Fruit fly (Drosophila melanogaster): ENCODE measurements around the gene CG8813.

Gene CG8813

DNA sequence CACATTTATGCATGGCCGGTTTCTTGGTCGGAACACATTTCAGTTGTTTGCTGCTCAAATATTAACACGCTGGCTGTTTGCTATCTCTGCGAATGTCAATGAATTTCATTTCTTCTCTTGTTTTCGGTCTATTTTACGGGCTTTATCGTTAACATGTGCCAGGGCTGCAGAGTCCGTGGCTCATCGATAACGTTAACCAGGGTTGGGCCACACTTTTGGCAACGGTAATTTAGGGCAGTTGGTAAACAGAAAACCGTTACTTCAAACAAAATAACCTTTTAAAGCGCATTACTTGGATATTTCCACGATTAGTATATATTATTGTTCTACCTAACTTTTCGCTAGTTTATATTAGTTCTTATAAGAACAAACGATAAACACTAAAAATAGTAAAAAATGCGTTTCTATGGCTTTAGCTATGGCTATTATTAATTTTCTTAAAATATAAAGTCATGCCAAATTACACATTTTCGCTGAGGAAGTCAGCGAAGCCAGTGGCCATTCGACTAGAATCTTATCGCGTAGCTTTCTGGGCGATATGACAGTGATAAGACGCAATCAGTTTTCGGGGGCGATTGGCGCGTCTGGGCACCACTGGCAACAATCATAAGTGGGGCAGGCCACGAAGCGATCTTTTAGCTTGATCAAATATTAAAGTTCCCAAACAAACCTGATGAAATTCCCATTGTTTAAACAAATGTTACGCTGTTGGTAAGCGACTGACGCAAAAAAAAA lies 13.7 kb downstream of the CG8813 start (continued):
- TF ChIP-seq nau (GFP tag; optimal IDR thresholded peaks at IDR 0.05) (peak; percentile 65), CG13287 (GFP tag; IDR thresholded peaks at IDR 0.05; ENCODE audit: partially characterized antibody) (peak; percentile 38; the same call in 1 of the 2 replicates), cato (GFP tag; optimal IDR thresholded peaks at IDR 0.05; ENCODE audit: borderline replicate concordance) (no peak), Side (GFP tag; optimal IDR thresholded peaks at IDR 0.05) (peak; percentile 9), ara (GFP tag; IDR thresholded peaks at IDR 0.05) (no peak), gcm (GFP tag; optimal IDR thresholded peaks at IDR 0.05) (peak; percentile 51), E2f2 (GFP tag; IDR thresholded peaks at IDR 0.05) (no peak; the same call in 1 of the 2 replicates), jing (GFP tag; optimal IDR thresholded peaks at IDR 0.05) (no peak), sr (GFP tag; IDR thresholded peaks at IDR 0.05) (0 out of 3 replicates have a peak, but pooled peaks have one; percentile 29), mirr (GFP tag; optimal IDR thresholded peaks at IDR 0.05) (peak; percentile 64), sc (optimal IDR thresholded peaks at IDR 0.05) (no peak), sc (GFP tag; optimal IDR thresholded peaks at IDR 0.05) (no peak), onecut (GFP tag; IDR thresholded peaks at IDR 0.05) (peak; percentile 71), Sox100B (GFP tag; optimal IDR thresholded peaks at IDR 0.05) (peak; percentile 17), CG8478 (optimal IDR thresholded peaks at IDR 0.05) (no peak), gsb-n (tag; optimal IDR thresholded peaks at IDR 0.05) (peak; percentile 40), her (GFP tag; optimal IDR thresholded peaks at IDR 0.05) (peak; percentile 32), Jarid2 (GFP tag; optimal IDR thresholded peaks at IDR 0.05) (peak; percentile 29), sima (GFP tag; optimal IDR thresholded peaks at IDR 0.05) (no peak), nerfin-2 (GFP tag; IDR thresholded peaks at IDR 0.05; ENCODE audit: partially characterized antibody) (no peak), Hr51 (GFP tag; optimal IDR thresholded peaks at IDR 0.05) (peak; percentile 36 to 75), tup (GFP tag; optimal IDR thresholded peaks at IDR 0.05) (peak; percentile 29), CG3281 (GFP tag; optimal IDR thresholded peaks at IDR 0.05) (peak; percentile 86), Hr78 (GFP tag; optimal IDR thresholded peaks at IDR 0.05) (peak in 1 of 2 experiments; percentile 7), h (optimal IDR thresholded peaks at IDR 0.05) (no peak), HLHmδ (GFP tag; optimal IDR thresholded peaks at IDR 0.05) (no peak), CG11695 (GFP tag; IDR thresholded peaks at IDR 0.05) (no peak), CG2116 (GFP tag; optimal IDR thresholded peaks at IDR 0.05) (peak; percentile 60), HHEX (GFP tag; optimal IDR thresholded peaks at IDR 0.05) (peak; percentile 50), Ssrp (tag; optimal IDR thresholded peaks at IDR 0.05) (peak; percentile 10), CG6765 (GFP tag; optimal IDR thresholded peaks at IDR 0.05) (peak; percentile 58), CG17568 (GFP tag; optimal IDR thresholded peaks at IDR 0.05) (peak; percentile 73), CG2678 (tag; optimal IDR thresholded peaks at IDR 0.05) (peak; percentile 61), Fer1 (GFP tag; optimal IDR thresholded peaks at IDR 0.05) (peak; percentile 76), CG4730 (GFP tag; IDR thresholded peaks at IDR 0.05) (no peak), CG10654 (GFP tag; optimal IDR thresholded peaks at IDR 0.05) (peak; percentile 7), PHDP (tag; optimal IDR thresholded peaks at IDR 0.05) (peak; percentile 61), unpg (GFP tag; optimal IDR thresholded peaks at IDR 0.05) (peak; percentile 45), zen (tag; optimal IDR thresholded peaks at IDR 0.05) (peak; percentile 48), Blimp-1 (GFP tag; optimal IDR thresholded peaks at IDR 0.05) (peak; percentile 19), CG1792 (GFP tag; optimal IDR thresholded peaks at IDR 0.05) (peak; percentile 6), MTF-1 (GFP tag; optimal IDR thresholded peaks at IDR 0.05; ENCODE audit: borderline replicate concordance) (peak; percentile 69), zfh2 (GFP tag; optimal IDR thresholded peaks at IDR 0.05) (peak; percentile 62), CG18262 (tag; optimal IDR thresholded peaks at IDR 0.05) (peak; percentile 40), ase (GFP tag; IDR thresholded peaks at IDR 0.05) (no peak), CG17361 (GFP tag; IDR thresholded peaks at IDR 0.05) (peak; percentile 49; the same call in 2 of the 3 replicates), CG10462 (GFP tag; optimal IDR thresholded peaks at IDR 0.05) (peak; percentile 78), CG17385 (GFP tag; optimal IDR thresholded peaks at IDR 0.05) (peak; percentile 36), CG6272 (GFP tag; IDR thresholded peaks at IDR 0.05) (no peak)
